Worm (Caenorhabditis elegans): ENCODE results near the gene unc-64.

DNA sequence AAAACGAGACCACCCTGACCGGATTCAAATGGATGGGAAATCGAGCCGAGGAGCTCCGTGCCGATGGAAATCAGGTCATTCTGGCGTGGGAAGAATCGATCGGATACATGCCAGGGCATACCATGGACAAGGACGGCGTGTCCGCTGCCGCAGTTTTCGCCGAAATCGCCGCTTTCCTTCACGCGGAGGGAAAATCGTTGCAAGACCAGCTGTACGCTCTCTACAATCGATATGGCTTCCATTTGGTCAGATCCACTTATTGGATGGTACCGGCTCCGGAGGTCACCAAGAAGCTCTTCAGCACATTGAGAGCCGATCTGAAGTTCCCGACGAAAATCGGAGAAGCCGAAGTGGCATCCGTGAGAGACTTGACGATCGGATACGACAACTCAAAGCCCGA, 24.9 kb downstream of the unc-64 start:
- TF ChIP-seq lin-35 (GFP tag; optimal IDR thresholded peaks at IDR 0.05) (no peak), egl-44 (GFP tag; IDR thresholded peaks at IDR 0.05) (no peak), C17E4.6 (GFP tag; IDR thresholded peaks at IDR 0.05) (no peak), akir-1 (GFP tag; optimal IDR thresholded peaks at IDR 0.05) (no peak)
